Fruit fly (Drosophila melanogaster) whole organism, embryonic: Measurements from ENCODE around the gene Rok.

Experiments
- Atf6 ChIP-seq: fragments of 200-800 bp; sonication (Bioruptor generic); IDR thresholded peaks from 2 replicates; pipeline ENCODE4 v1.3.6; 2022; ENCODE audit warnings: missing biosample characterization, missing genetic modification characterization
- CG11504 ChIP-seq: fragments of 200-800 bp; sonication (Bioruptor generic); optimal IDR thresholded peaks from 3 replicates; lab custom pipeline; 2019; ENCODE audit warnings: missing biosample characterization, mild to moderate bottlenecking, missing genetic modification characterization, moderate library complexity
- CG13123 ChIP-seq: fragments of 200-800 bp; sonication (Bioruptor generic); optimal IDR thresholded peaks from 2 replicates; lab custom pipeline; 2016; ENCODE audit warnings: missing biosample characterization, missing genetic modification characterization
- CG13287 ChIP-seq: fragments of 200-800 bp; sonication (Bioruptor generic); IDR thresholded peaks from 2 replicates; pipeline ENCODE4 v1.3.6; 2022; ENCODE audit warnings: missing biosample characterization, missing genetic modification characterization; ENCODE audit not compliant: partially characterized antibody
- CG13424 ChIP-seq: fragments of 200-800 bp; sonication (Bioruptor generic); optimal IDR thresholded peaks from 2 replicates; lab custom pipeline; 2019; ENCODE audit warnings: missing biosample characterization, mild to moderate bottlenecking, missing genetic modification characterization, moderate library complexity
- CG14050 ChIP-seq: fragments of 200-800 bp; sonication (Bioruptor generic); IDR thresholded peaks from 3 replicates; pipeline ENCODE4 v1.3.6; 2022; ENCODE audit warnings: missing biosample characterization, missing genetic modification characterization
- CG14710 ChIP-seq: fragments of 200-800 bp; sonication (Bioruptor generic); optimal IDR thresholded peaks from 3 replicates; lab custom pipeline; 2019; ENCODE audit warnings: missing biosample characterization, mild to moderate bottlenecking, missing genetic modification characterization, moderate library complexity
- CG14860 ChIP-seq: fragments of 200-800 bp; sonication (Bioruptor generic); IDR thresholded peaks from 3 replicates; pipeline ENCODE4 v1.3.6; 2022; ENCODE audit warnings: missing biosample characterization, missing genetic modification characterization; ENCODE audit not compliant: partially characterized antibody
- CG15269 ChIP-seq: fragments of 200-800 bp; sonication (Bioruptor generic); optimal IDR thresholded peaks from 2 replicates; lab custom pipeline; 2018; ENCODE audit warnings: missing biosample characterization, mild to moderate bottlenecking, missing genetic modification characterization, moderate library complexity
- CG1529 ChIP-seq: fragments of 200-800 bp; sonication (Bioruptor generic); optimal IDR thresholded peaks from 3 replicates; lab custom pipeline; 2018; ENCODE audit warnings: missing biosample characterization, missing genetic modification characterization
- CG15479 ChIP-seq: fragments of 200-800 bp; sonication (Bioruptor generic); optimal IDR thresholded peaks from 3 replicates; lab custom pipeline; 2019; ENCODE audit warnings: missing biosample characterization, mild to moderate bottlenecking, missing genetic modification characterization, moderate library complexity
- CG1602 ChIP-seq: fragments of 200-800 bp; sonication (Bioruptor generic); optimal IDR thresholded peaks from 3 replicates; lab custom pipeline; 2016; ENCODE audit warnings: missing biosample characterization, missing genetic modification characterization
- CG17385 ChIP-seq: fragments of 200-800 bp; sonication (Bioruptor generic); optimal IDR thresholded peaks from 3 replicates; lab custom pipeline; 2018; ENCODE audit warnings: missing biosample characterization, mild to moderate bottlenecking, missing genetic modification characterization
- CG2116 ChIP-seq: fragments of 200-800 bp; sonication (Bioruptor generic); optimal IDR thresholded peaks from 3 replicates; lab custom pipeline; 2018; ENCODE audit warnings: missing biosample characterization, mild to moderate bottlenecking, missing genetic modification characterization
- CG2120 ChIP-seq: fragments of 200-800 bp; sonication (Bioruptor generic); optimal IDR thresholded peaks from 3 replicates; lab custom pipeline; 2016; ENCODE audit warnings: missing biosample characterization, missing genetic modification characterization
- CG2712 ChIP-seq: fragments of 200-800 bp; optimal IDR thresholded peaks from 3 replicates; lab custom pipeline; 2019; ENCODE audit warnings: missing biosample characterization, mild to moderate bottlenecking, missing genetic modification characterization, moderate library complexity
- CG30403 ChIP-seq: fragments of 200-800 bp; sonication (Bioruptor generic); optimal IDR thresholded peaks from 3 replicates; lab custom pipeline; 2016; ENCODE audit warnings: missing biosample characterization, missing genetic modification characterization
- CG31441 ChIP-seq: fragments of 200-800 bp; sonication (Bioruptor generic); IDR thresholded peaks from 2 replicates; pipeline ENCODE4 v1.3.6; 2022; ENCODE audit warnings: missing biosample characterization, missing genetic modification characterization
- CG9609 ChIP-seq: fragments of 200-800 bp; sonication (Bioruptor generic); optimal IDR thresholded peaks from 3 replicates; lab custom pipeline; 2016; ENCODE audit warnings: missing biosample characterization, missing genetic modification characterization
- CG9797 ChIP-seq: fragments of 200-800 bp; sonication (Bioruptor generic); optimal IDR thresholded peaks from 3 replicates; lab custom pipeline; 2018; ENCODE audit warnings: missing biosample characterization, mild to moderate bottlenecking, missing genetic modification characterization
- CG9876 ChIP-seq: fragments of 200-800 bp; sonication (Bioruptor generic); optimal IDR thresholded peaks from 2 replicates; lab custom pipeline; 2016; ENCODE audit warnings: missing biosample characterization, missing genetic modification characterization
- CHES-1-like ChIP-seq: fragments of 200-800 bp; sonication (Bioruptor generic); optimal IDR thresholded peaks from 2 replicates; lab custom pipeline; 2016; ENCODE audit warnings: missing biosample characterization, missing genetic modification characterization
- D ChIP-seq, 2 experiments: fragments of 200-800 bp in 1 of 2; fragments of >200 bp in 1 of 2; sonication (Bioruptor generic) in 1 of 2; optimal IDR thresholded peaks; 2 replicates in 1 of 2; 3 replicates in 1 of 2; lab custom pipeline; 2017; ENCODE audit warnings: mild to moderate bottlenecking in 1 of 2, missing biosample characterization in 1 of 2, missing genetic modification characterization in 1 of 2, missing genetic modification reagents in 1 of 2
- Dll ChIP-seq: fragments of 200-800 bp; sonication (Bioruptor generic); IDR thresholded peaks from 4 replicates; pipeline ENCODE4 v1.3.6; 2022; ENCODE audit warnings: missing biosample characterization, missing genetic modification characterization; ENCODE audit not compliant: partially characterized antibody
- Ets97D ChIP-seq: fragments of 200-800 bp; sonication (Bioruptor generic); optimal IDR thresholded peaks from 3 replicates; lab custom pipeline; 2016; ENCODE audit warnings: missing biosample characterization, missing genetic modification characterization
- Hr39 ChIP-seq: fragments of >200 bp; optimal IDR thresholded peaks from 2 replicates; lab custom pipeline; 2017
- Hsf ChIP-seq: fragments of 200-800 bp; sonication (Bioruptor generic); optimal IDR thresholded peaks from 3 replicates; lab custom pipeline; 2016; ENCODE audit warnings: missing biosample characterization, missing genetic modification characterization
- MESR4 ChIP-seq: fragments of 200-800 bp; sonication (Bioruptor generic); optimal IDR thresholded peaks from 2 replicates; lab custom pipeline; 2018; ENCODE audit warnings: missing biosample characterization, mild to moderate bottlenecking, missing genetic modification characterization, moderate library complexity
- Nf-YB ChIP-seq: fragments of 200-800 bp; sonication (Bioruptor generic); optimal IDR thresholded peaks from 3 replicates; lab custom pipeline; 2019; ENCODE audit warnings: missing biosample characterization, mild to moderate bottlenecking, missing genetic modification characterization, moderate library complexity
- Oli ChIP-seq: fragments of 200-800 bp; sonication (Bioruptor generic); optimal IDR thresholded peaks from 2 replicates; lab custom pipeline; 2018; ENCODE audit warnings: missing biosample characterization, mild to moderate bottlenecking, missing genetic modification characterization, moderate library complexity
- Rfx ChIP-seq: fragments of 200-800 bp; sonication (Bioruptor generic); IDR thresholded peaks from 2 replicates; pipeline ENCODE4 v1.3.6; 2022; ENCODE audit warnings: missing biosample characterization, missing genetic modification characterization
- YL-1 ChIP-seq: fragments of 200-800 bp; sonication (Bioruptor generic); optimal IDR thresholded peaks from 3 replicates; lab custom pipeline; 2017; ENCODE audit warnings: missing biosample characterization, mild to moderate bottlenecking, missing genetic modification characterization
- cg ChIP-seq: fragments of 200-800 bp; sonication (Bioruptor generic); optimal IDR thresholded peaks from 3 replicates; lab custom pipeline; 2019; ENCODE audit warnings: missing biosample characterization, mild to moderate bottlenecking, missing genetic modification characterization, moderate library complexity
- chif ChIP-seq, 2 experiments: fragments of 200-800 bp; sonication (Bioruptor generic); optimal IDR thresholded peaks; 3 replicates each; lab custom pipeline; 2016; ENCODE audit warnings: missing biosample characterization in 2 of 2, missing genetic modification characterization in 2 of 2
- gsb-n ChIP-seq: fragments of 200-800 bp; sonication (Bioruptor generic); optimal IDR thresholded peaks from 3 replicates; lab custom pipeline; 2018; ENCODE audit warnings: missing biosample characterization, mild to moderate bottlenecking, missing genetic modification characterization
- jigr1 ChIP-seq: fragments of 200-800 bp; sonication (Bioruptor generic); IDR thresholded peaks from 3 replicates; pipeline ENCODE4 v1.3.6; 2022; ENCODE audit warnings: missing biosample characterization, missing genetic modification characterization
- maf-S ChIP-seq: fragments of 200-800 bp; sonication (Bioruptor generic); optimal IDR thresholded peaks from 2 replicates; lab custom pipeline; 2016; ENCODE audit warnings: missing biosample characterization, missing genetic modification characterization
- mld ChIP-seq: fragments of 200-800 bp; sonication (Bioruptor generic); IDR thresholded peaks from 3 replicates; pipeline ENCODE4 v1.3.6; 2022; ENCODE audit warnings: missing biosample characterization, missing genetic modification characterization; ENCODE audit not compliant: partially characterized antibody
- pho ChIP-seq: fragments of 200-800 bp; sonication (Bioruptor generic); optimal IDR thresholded peaks from 2 replicates; lab custom pipeline; 2016; ENCODE audit warnings: missing biosample characterization, missing genetic modification characterization
- pros ChIP-seq: fragments of 200-800 bp; sonication (Bioruptor generic); optimal IDR thresholded peaks from 3 replicates; lab custom pipeline; 2019; ENCODE audit warnings: missing biosample characterization, mild to moderate bottlenecking, missing genetic modification characterization, moderate library complexity
- row ChIP-seq: fragments of 200-800 bp; sonication (Bioruptor generic); IDR thresholded peaks from 3 replicates; pipeline ENCODE4 v1.3.6; 2022; ENCODE audit warnings: missing biosample characterization, missing genetic modification characterization
- slbo ChIP-seq: fragments of 200-800 bp; sonication (Bioruptor generic); IDR thresholded peaks from 2 replicates; pipeline ENCODE4 v1.3.6; 2022; ENCODE audit warnings: missing biosample characterization, missing genetic modification characterization
- slp2 ChIP-seq: fragments of 200-800 bp; sonication (Bioruptor generic); optimal IDR thresholded peaks from 2 replicates; lab custom pipeline; 2016; ENCODE audit warnings: missing biosample characterization, missing genetic modification characterization
- sna ChIP-seq: fragments of 200-800 bp; sonication (Bioruptor generic); IDR thresholded peaks from 2 replicates; pipeline ENCODE4 v1.3.6; 2022; ENCODE audit warnings: missing biosample characterization, missing genetic modification characterization; ENCODE audit not compliant: partially characterized antibody
- trem ChIP-seq: fragments of 200-800 bp; optimal IDR thresholded peaks from 3 replicates; lab custom pipeline; 2019; ENCODE audit warnings: missing biosample characterization, mild to moderate bottlenecking, missing genetic modification characterization, moderate library complexity
- twi ChIP-seq: fragments of 200-800 bp; optimal IDR thresholded peaks from 2 replicates; lab custom pipeline; 2019; ENCODE audit warnings: missing biosample characterization, mild to moderate bottlenecking, missing genetic modification characterization, moderate library complexity
- vfl ChIP-seq: fragments of 200-800 bp; sonication (Bioruptor generic); optimal IDR thresholded peaks from 2 replicates; lab custom pipeline; 2016; ENCODE audit warnings: missing biosample characterization, missing genetic modification characterization
- wor ChIP-seq: fragments of 200-800 bp; sonication (Bioruptor generic); IDR thresholded peaks from 2 replicates; pipeline ENCODE4 v1.3.6; 2022; ENCODE audit warnings: missing biosample characterization, missing genetic modification characterization
- zf30C ChIP-seq: fragments of 200-800 bp; sonication (Bioruptor generic); optimal IDR thresholded peaks from 3 replicates; lab custom pipeline; 2018; ENCODE audit warnings: missing biosample characterization, mild to moderate bottlenecking, missing genetic modification characterization
- zfh1 ChIP-seq: fragments of 200-800 bp; sonication (Bioruptor generic); IDR thresholded peaks from 3 replicates; pipeline ENCODE4 v1.3.6; 2022; ENCODE audit warnings: missing biosample characterization, missing genetic modification characterization

The Rok gene

DNA sequence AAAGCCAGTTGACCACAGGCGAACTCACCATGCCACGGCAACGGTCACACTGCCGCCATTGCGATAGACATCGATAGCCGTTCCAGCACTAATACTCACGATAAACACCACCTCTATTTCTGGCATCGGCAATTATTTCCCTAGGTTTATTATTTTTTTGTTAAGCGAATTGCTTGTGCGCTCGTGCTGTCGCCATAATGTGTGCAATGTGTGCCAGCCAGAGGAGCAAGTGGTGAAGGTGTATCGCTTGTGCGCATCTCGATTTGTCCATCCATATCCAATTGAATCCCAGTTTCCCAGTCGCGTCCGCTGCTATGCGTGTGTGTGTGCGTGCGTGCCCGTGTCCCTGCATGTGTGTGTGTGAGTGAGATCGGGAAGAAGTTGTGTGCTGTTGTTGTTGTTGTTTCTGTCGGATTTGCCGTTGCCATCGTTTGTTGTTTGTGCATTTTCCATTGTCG lies 26.6 kb downstream of the Rok start, which contains the start of gene mbt (continued):
- TF ChIP-seq Atf6 (GFP tag; lab: Robert Waterston, UW) (no peak), slbo (no peak; the same call in 1 of the 2 replicates), CG15269 (tag; lab: Kevin White, UChicago) (no peak), CHES-1-like (GFP tag; lab: Kevin White, UChicago) (peak; percentile 72), CG30403 (GFP tag; lab: Kevin White, UChicago) (no peak), Rfx (GFP tag; lab: Robert Waterston, UW) (peak; percentile 48), chif (GFP tag; optimal IDR thresholded peaks at IDR 0.05; lab: Kevin White, UChicago) (no peak), CG2712 (tag; lab: Kevin White, UChicago) (peak; percentile 15), CG14860 (GFP tag; lab: Robert Waterston, UW) (peak; percentile 82), CG9797 (GFP tag; lab: Kevin White, UChicago) (peak; percentile 94), pros (GFP tag; lab: Kevin White, UChicago) (no peak), gsb-n (tag; lab: Kevin White, UChicago) (peak; percentile 27), CG2120 (GFP tag; lab: Kevin White, UChicago) (peak; percentile 11), Hr39 (lab: Kevin White, UChicago) (peak; percentile 87), CG9609 (GFP tag; lab: Kevin White, UChicago) (peak; percentile 40), CG9876 (GFP tag; lab: Kevin White, UChicago) (no peak), Hsf (GFP tag; lab: Kevin White, UChicago) (peak; percentile 7), twi (tag; lab: Kevin White, UChicago) (peak; percentile 4), CG15479 (GFP tag; lab: Kevin White, UChicago) (peak; percentile 50), row (GFP tag; lab: Robert Waterston, UW) (peak; percentile 43), pho (GFP tag; lab: Kevin White, UChicago) (peak; percentile 14), Dll (GFP tag; lab: Robert Waterston, UW) (peak; percentile 88), CG14050 (GFP tag; lab: Robert Waterston, UW) (no peak), CG31441 (no peak), CG14710 (tag; lab: Kevin White, UChicago) (peak; percentile 67), Nf-YB (GFP tag; lab: Kevin White, UChicago) (peak; percentile 7), CG13287 (GFP tag; lab: Robert Waterston, UW) (peak; percentile 92), CG17385 (GFP tag; lab: Kevin White, UChicago) (peak; percentile 14), CG13123 (GFP tag; lab: Kevin White, UChicago) (no peak), CG1529 (GFP tag; lab: Kevin White, UChicago) (no peak), CG13424 (tag; lab: Kevin White, UChicago) (no peak), CG2116 (GFP tag; lab: Kevin White, UChicago) (peak; percentile 57), mld (peak; percentile 88), CG1602 (GFP tag; lab: Kevin White, UChicago) (no peak), cg (peak; percentile 97), slp2 (peak; percentile 31), trem (peak; percentile 53), sna (peak; percentile 74), zfh1 (0 out of 3 replicates have a peak, but pooled peaks have one; percentile 24), Oli (tag; lab: Kevin White, UChicago) (no peak), maf-S (GFP tag; lab: Kevin White, UChicago) (peak; percentile 21), jigr1 (GFP tag; lab: Robert Waterston, UW) (no peak), CG11504 (no peak), wor (GFP tag; lab: Robert Waterston, UW) (no peak), zf30C (GFP tag; lab: Kevin White, UChicago) (no peak), MESR4 (GFP tag; lab: Kevin White, UChicago) (peak; percentile 94), YL-1 (GFP tag; lab: Kevin White, UChicago) (peak; percentile 83), vfl (no peak), Ets97D (GFP tag; lab: Kevin White, UChicago) (peak; percentile 74), D (optimal IDR thresholded peaks at IDR 0.05; lab: Kevin White, UChicago) (peak; percentile 59), D (GFP tag; optimal IDR thresholded peaks at IDR 0.05; lab: Kevin White, UChicago) (no peak)
